Fruit fly (Drosophila melanogaster) whole organism, embryonic: ENCODE measurements around the gene CG13721.

Experiments
- Asciz ChIP-seq: fragments of 200-800 bp; sonication (Bioruptor generic); optimal IDR thresholded peaks from 2 replicates; lab custom pipeline; 2017; ENCODE audit warnings: missing biosample characterization, mild to moderate bottlenecking, missing genetic modification characterization, missing genetic modification reagents
- Awh ChIP-seq: fragments of 200-800 bp; sonication (Bioruptor generic); IDR thresholded peaks from 2 replicates; pipeline ENCODE4, ENCODE4 v1.3.6; 2022; ENCODE audit warnings: missing biosample characterization, missing genetic modification characterization
- B-H2 ChIP-seq: fragments of 200-800 bp; sonication (Bioruptor generic); optimal IDR thresholded peaks from 2 replicates; lab custom pipeline; 2018; ENCODE audit warnings: missing biosample characterization, mild to moderate bottlenecking, missing genetic modification characterization
- CG10321 ChIP-seq: fragments of 200-800 bp; sonication (Bioruptor generic); IDR thresholded peaks from 2 replicates; pipeline ENCODE4 v1.3.6; 2022; ENCODE audit warnings: missing biosample characterization, missing genetic modification characterization
- CG10462 ChIP-seq: fragments of 200-800 bp; sonication (Bioruptor generic); optimal IDR thresholded peaks from 2 replicates; lab custom pipeline; 2016; ENCODE audit warnings: missing biosample characterization, missing genetic modification characterization
- CG10543 ChIP-seq: fragments of 200-800 bp; sonication (Bioruptor generic); optimal IDR thresholded peaks from 3 replicates; lab custom pipeline; 2017; ENCODE audit warnings: missing biosample characterization, mild to moderate bottlenecking, missing genetic modification characterization, moderate library complexity
- CG10654 ChIP-seq: fragments of 200-800 bp; sonication (Bioruptor generic); optimal IDR thresholded peaks from 2 replicates; lab custom pipeline; 2016; ENCODE audit warnings: missing biosample characterization, missing genetic modification characterization
- CG11398 ChIP-seq: fragments of 200-800 bp; sonication (Bioruptor generic); optimal IDR thresholded peaks from 2 replicates; lab custom pipeline; 2016; ENCODE audit warnings: missing biosample characterization, missing genetic modification characterization
- CG12219 ChIP-seq: fragments of 200-800 bp; sonication (Bioruptor generic); optimal IDR thresholded peaks from 3 replicates; lab custom pipeline; 2018; ENCODE audit warnings: missing biosample characterization, mild to moderate bottlenecking, missing genetic modification characterization
- CG14965 ChIP-seq: fragments of 200-800 bp; sonication (Bioruptor generic); optimal IDR thresholded peaks from 2 replicates; lab custom pipeline; 2016; ENCODE audit warnings: missing biosample characterization, missing genetic modification characterization, borderline replicate concordance
- CG15479 ChIP-seq: fragments of 200-800 bp; sonication (Bioruptor generic); optimal IDR thresholded peaks from 3 replicates; lab custom pipeline; 2019; ENCODE audit warnings: missing biosample characterization, mild to moderate bottlenecking, missing genetic modification characterization, moderate library complexity
- CG17612 ChIP-seq: fragments of 200-800 bp; sonication (Bioruptor generic); IDR thresholded peaks from 2 replicates; pipeline ENCODE4 v1.3.6; 2022; ENCODE audit warnings: missing biosample characterization, missing genetic modification characterization
- CG2889 ChIP-seq: fragments of 200-800 bp; sonication (Bioruptor generic); IDR thresholded peaks from 3 replicates; pipeline ENCODE4 v1.3.6; 2022; ENCODE audit warnings: missing biosample characterization, missing genetic modification characterization
- CG3065 ChIP-seq: fragments of 200-800 bp; sonication (Bioruptor generic); optimal IDR thresholded peaks from 2 replicates; lab custom pipeline; 2016; ENCODE audit warnings: missing biosample characterization, missing genetic modification characterization
- CG4617 ChIP-seq: fragments of 200-800 bp; sonication (Bioruptor generic); optimal IDR thresholded peaks from 3 replicates; lab custom pipeline; 2016; ENCODE audit warnings: missing biosample characterization, missing genetic modification characterization, borderline replicate concordance
- CG6765 ChIP-seq: fragments of 200-800 bp; sonication (Bioruptor generic); optimal IDR thresholded peaks from 3 replicates; lab custom pipeline; 2017; ENCODE audit warnings: missing biosample characterization, mild to moderate bottlenecking, missing genetic modification characterization
- CG6813 ChIP-seq: fragments of 200-800 bp; sonication (Bioruptor generic); optimal IDR thresholded peaks from 2 replicates; lab custom pipeline; 2017; ENCODE audit warnings: missing biosample characterization, missing genetic modification characterization, mild to moderate bottlenecking, moderate library complexity, missing genetic modification reagents
- CG7963 ChIP-seq: fragments of 200-800 bp; sonication (Bioruptor generic); IDR thresholded peaks from 3 replicates; pipeline ENCODE4 v1.3.6; 2022; ENCODE audit warnings: missing biosample characterization, missing genetic modification characterization; ENCODE audit not compliant: partially characterized antibody
- CG7987 ChIP-seq: fragments of 200-800 bp; sonication (Bioruptor generic); optimal IDR thresholded peaks from 2 replicates; lab custom pipeline; 2018; ENCODE audit warnings: missing biosample characterization, mild to moderate bottlenecking, missing genetic modification characterization, moderate library complexity
- CG8478 ChIP-seq: fragments of >200 bp; optimal IDR thresholded peaks from 2 replicates; lab custom pipeline; 2018
- Chrac-16 ChIP-seq: fragments of 200-800 bp; sonication (Bioruptor generic); optimal IDR thresholded peaks from 3 replicates; lab custom pipeline; 2016; ENCODE audit warnings: missing biosample characterization, missing genetic modification characterization
- D ChIP-seq, 2 experiments: fragments of 200-800 bp in 1 of 2; fragments of >200 bp in 1 of 2; sonication (Bioruptor generic) in 1 of 2; optimal IDR thresholded peaks; 2 replicates in 1 of 2; 3 replicates in 1 of 2; lab custom pipeline; 2017; ENCODE audit warnings: mild to moderate bottlenecking in 1 of 2, missing biosample characterization in 1 of 2, missing genetic modification characterization in 1 of 2, missing genetic modification reagents in 1 of 2
- Dip3 ChIP-seq: fragments of 200-800 bp; sonication (Bioruptor generic); optimal IDR thresholded peaks from 3 replicates; lab custom pipeline; 2016; ENCODE audit warnings: missing biosample characterization, missing genetic modification characterization
- Drgx ChIP-seq: fragments of 200-800 bp; sonication (Bioruptor generic); IDR thresholded peaks from 2 replicates; pipeline ENCODE4 v1.3.6; 2022; ENCODE audit warnings: missing biosample characterization, missing genetic modification characterization
- Hey ChIP-seq: fragments of 200-800 bp; sonication (Bioruptor generic); optimal IDR thresholded peaks from 3 replicates; lab custom pipeline; 2018; ENCODE audit warnings: missing biosample characterization, mild to moderate bottlenecking, missing genetic modification characterization
- Hr51 ChIP-seq, 2 experiments: fragments of 200-800 bp; sonication (Bioruptor generic); optimal IDR thresholded peaks; 2 replicates in 1 of 2; 3 replicates in 1 of 2; lab custom pipeline; 2016 to 2018; ENCODE audit warnings: missing biosample characterization in 2 of 2, missing genetic modification characterization in 2 of 2, mild to moderate bottlenecking in 1 of 2, moderate library complexity in 1 of 2
- NFAT ChIP-seq: fragments of 200-800 bp; sonication (Bioruptor generic); IDR thresholded peaks from 2 replicates; pipeline ENCODE4 v1.3.6; 2022; ENCODE audit warnings: missing biosample characterization, missing genetic modification characterization
- NfI ChIP-seq: fragments of 200-800 bp; sonication (Bioruptor generic); optimal IDR thresholded peaks from 3 replicates; lab custom pipeline; 2018; ENCODE audit warnings: missing biosample characterization, mild to moderate bottlenecking, missing genetic modification characterization, moderate library complexity
- Sox100B ChIP-seq: fragments of 200-800 bp; sonication (Bioruptor generic); optimal IDR thresholded peaks from 3 replicates; lab custom pipeline; 2018; ENCODE audit warnings: missing biosample characterization, mild to moderate bottlenecking, missing genetic modification characterization
- Sry-β ChIP-seq: fragments of 200-800 bp; sonication (Bioruptor generic); optimal IDR thresholded peaks from 2 replicates; lab custom pipeline; 2018; ENCODE audit warnings: missing biosample characterization, mild to moderate bottlenecking, missing genetic modification characterization, moderate library complexity
- Usf ChIP-seq: fragments of 200-800 bp; sonication (Bioruptor generic); optimal IDR thresholded peaks from 2 replicates; lab custom pipeline; 2017; ENCODE audit warnings: missing genotype, missing biosample characterization, missing genetic modification characterization
- ab ChIP-seq: fragments of 200-800 bp; sonication (Bioruptor generic); optimal IDR thresholded peaks from 2 replicates; lab custom pipeline; 2016; ENCODE audit warnings: missing biosample characterization, missing genetic modification characterization
- ase ChIP-seq: fragments of 200-800 bp; sonication (Bioruptor generic); IDR thresholded peaks from 3 replicates; pipeline ENCODE4 v1.3.6; 2022; ENCODE audit warnings: missing biosample characterization, missing genetic modification characterization
- bab2 ChIP-seq: fragments of 200-800 bp; sonication (Bioruptor generic); optimal IDR thresholded peaks from 2 replicates; lab custom pipeline; 2016; ENCODE audit warnings: missing biosample characterization, missing genetic modification characterization
- bbx ChIP-seq: fragments of 200-800 bp; sonication (Bioruptor generic); IDR thresholded peaks from 2 replicates; pipeline ENCODE4 v1.3.6; 2022; ENCODE audit warnings: missing biosample characterization, missing genetic modification characterization; ENCODE audit not compliant: partially characterized antibody
- br ChIP-seq: fragments of >200 bp; optimal IDR thresholded peaks from 2 replicates; lab custom pipeline; 2017
- cwo ChIP-seq: fragments of 200-800 bp; sonication (Bioruptor generic); optimal IDR thresholded peaks from 3 replicates; lab custom pipeline; 2017; ENCODE audit warnings: missing biosample characterization, missing genetic modification characterization, mild to moderate bottlenecking, moderate library complexity, missing genetic modification reagents
- gce ChIP-seq: fragments of 200-800 bp; sonication (Bioruptor generic); IDR thresholded peaks from 3 replicates; pipeline ENCODE4 v1.3.6; 2022; ENCODE audit warnings: missing biosample characterization, missing genetic modification characterization
- gem ChIP-seq: fragments of 200-800 bp; sonication (Bioruptor generic); optimal IDR thresholded peaks from 2 replicates; lab custom pipeline; 2019; ENCODE audit warnings: missing biosample characterization, mild to moderate bottlenecking, missing genetic modification characterization, moderate library complexity
- gt ChIP-seq: fragments of 200-800 bp; sonication (Bioruptor generic); IDR thresholded peaks from 2 replicates; pipeline ENCODE4 v1.3.6; 2022; ENCODE audit warnings: missing biosample characterization, missing genetic modification characterization
- ind ChIP-seq: fragments of 200-800 bp; sonication (Bioruptor generic); optimal IDR thresholded peaks from 3 replicates; lab custom pipeline; 2016; ENCODE audit warnings: missing biosample characterization, missing genetic modification characterization
- mld ChIP-seq: fragments of 200-800 bp; sonication (Bioruptor generic); IDR thresholded peaks from 3 replicates; pipeline ENCODE4 v1.3.6; 2022; ENCODE audit warnings: missing biosample characterization, missing genetic modification characterization; ENCODE audit not compliant: partially characterized antibody
- oc ChIP-seq: fragments of 200-800 bp; sonication (Bioruptor generic); optimal IDR thresholded peaks from 2 replicates; lab custom pipeline; 2018; ENCODE audit warnings: missing biosample characterization, mild to moderate bottlenecking, missing genetic modification characterization, moderate library complexity
- otp ChIP-seq: fragments of 200-800 bp; sonication (Bioruptor generic); IDR thresholded peaks from 3 replicates; pipeline ENCODE4, ENCODE4 v1.3.6; 2022; ENCODE audit warnings: missing biosample characterization, missing genetic modification characterization
- pb ChIP-seq: fragments of 200-800 bp; sonication (Bioruptor generic); optimal IDR thresholded peaks from 3 replicates; lab custom pipeline; 2016; ENCODE audit warnings: missing biosample characterization, missing genetic modification characterization
- sc ChIP-seq, 3 experiments: fragments of >200 bp in 2 of 3; fragments of 200-800 bp in 1 of 3; sonication (Bioruptor generic) in 1 of 3; optimal IDR thresholded peaks; 2 replicates in 2 of 3; 3 replicates in 1 of 3; lab custom pipeline; 2017; ENCODE audit warnings: mild to moderate bottlenecking in 1 of 3, missing biosample characterization in 1 of 3, missing genetic modification characterization in 1 of 3, missing genetic modification reagents in 1 of 3
- unpg ChIP-seq: fragments of 200-800 bp; sonication (Bioruptor generic); optimal IDR thresholded peaks from 3 replicates; lab custom pipeline; 2018; ENCODE audit warnings: missing biosample characterization, mild to moderate bottlenecking, missing genetic modification characterization, moderate library complexity

Gene CG13721

dm6 chr3L:4541573-4542371 lies 44.2 kb upstream of the CG13721 start, which contains the start of gene CG11357 (continued):
- peak; percentile 97 for TF ChIP-seq Chrac-16 (GFP tag; lab: Kevin White, UChicago)
- TF ChIP-seq gt (GFP tag; lab: Robert Waterston, UW), result peak; percentile 96
- TF ChIP-seq Hey, result peak; percentile 83
- TF ChIP-seq unpg (GFP tag; lab: Kevin White, UChicago), result peak; percentile 100
- peak; percentile 96 for TF ChIP-seq CG7987
- TF ChIP-seq ind, result peak; percentile 96
- peak; percentile 99 for TF ChIP-seq gce (GFP tag; lab: Robert Waterston, UW)
- no peak for TF ChIP-seq CG14965 (GFP tag; lab: Kevin White, UChicago)
- TF ChIP-seq br (lab: Kevin White, UChicago), result no peak
- peak; percentile 98 for TF ChIP-seq Asciz (GFP tag; lab: Kevin White, UChicago)
- peak; percentile 79 for TF ChIP-seq Dip3 (GFP tag; lab: Kevin White, UChicago)
- TF ChIP-seq bbx (GFP tag; lab: Robert Waterston, UW), result peak; percentile 86
- peak; percentile 98 for TF ChIP-seq CG10543 (GFP tag; lab: Kevin White, UChicago)
- TF ChIP-seq CG12219 (GFP tag; lab: Kevin White, UChicago), result peak; percentile 96
- peak; percentile 97 for TF ChIP-seq otp (GFP tag; lab: Robert Waterston, UW)
- peak; percentile 98 for TF ChIP-seq B-H2
- TF ChIP-seq Usf (GFP tag; lab: Kevin White, UChicago), result peak; percentile 95
- peak; percentile 98 for TF ChIP-seq ase
- TF ChIP-seq CG6765, result peak; percentile 97
- TF ChIP-seq Sox100B, result peak; percentile 98
- peak; percentile 99 for TF ChIP-seq NfI (GFP tag; lab: Kevin White, UChicago)
- TF ChIP-seq pb, result peak; percentile 50
- peak; percentile 97 for TF ChIP-seq CG17612
- TF ChIP-seq NFAT, result peak; percentile 98
- peak; percentile 65; the same call in 2 of the 3 replicates for TF ChIP-seq CG7963
- peak; percentile 50 for TF ChIP-seq CG15479
- peak; percentile 97 for TF ChIP-seq CG6813
- peak; percentile 99 for TF ChIP-seq Awh (GFP tag; lab: Robert Waterston, UW)
- TF ChIP-seq CG3065, result peak; percentile 89
- TF ChIP-seq CG8478, result no peak
- peak; percentile 92 for TF ChIP-seq CG10654 (GFP tag; lab: Kevin White, UChicago)
- TF ChIP-seq Drgx, result peak; percentile 99
- peak; percentile 89 for TF ChIP-seq CG4617 (GFP tag; lab: Kevin White, UChicago)
- TF ChIP-seq CG10321 (GFP tag; lab: Robert Waterston, UW), result peak; percentile 86
- peak; percentile 90 to 99 for TF ChIP-seq Hr51 (GFP tag; optimal IDR thresholded peaks at IDR 0.05; lab: Kevin White, UChicago)
- peak; percentile 96 for TF ChIP-seq cwo (GFP tag; lab: Kevin White, UChicago)
- TF ChIP-seq gem (tag; lab: Kevin White, UChicago), result peak; percentile 100
- peak; percentile 1 for TF ChIP-seq CG11398
- peak; percentile 94 for TF ChIP-seq CG10462
- no peak for TF ChIP-seq sc (optimal IDR thresholded peaks at IDR 0.05; lab: Kevin White, UChicago)
- peak; percentile 94 for TF ChIP-seq sc (GFP tag; optimal IDR thresholded peaks at IDR 0.05; lab: Kevin White, UChicago)
- peak; percentile 99 for TF ChIP-seq oc (tag; lab: Kevin White, UChicago)
- TF ChIP-seq bab2, result peak; percentile 89
- TF ChIP-seq ab, result no peak
- no peak for TF ChIP-seq D (optimal IDR thresholded peaks at IDR 0.05; lab: Kevin White, UChicago)
- TF ChIP-seq D (GFP tag; optimal IDR thresholded peaks at IDR 0.05; lab: Kevin White, UChicago), result peak; percentile 97
- TF ChIP-seq Sry-β (GFP tag; lab: Kevin White, UChicago), result peak; percentile 67
- TF ChIP-seq CG2889 (GFP tag; lab: Robert Waterston, UW), result peak; percentile 97
- TF ChIP-seq mld (GFP tag; lab: Robert Waterston, UW), result peak; percentile 74; the same call in 2 of the 3 replicates
